Worm (Caenorhabditis elegans) whole organism, late embryonic: ENCODE measurements around the gene srbc-22.

Source experiments
- C38D4.7 ChIP-seq: fragments of 200-800 bp; sonication (Bioruptor generic); optimal IDR thresholded peaks from 2 replicates; lab custom pipeline; 2018; ENCODE audit warnings: mild to moderate bottlenecking, missing genetic modification characterization, moderate library complexity, missing compliant biosample characterization
- F13H6.1 ChIP-seq: sonication (generic microtip); optimal IDR thresholded peaks from 2 replicates; lab custom pipeline; 2016; ENCODE audit warnings: missing genetic modification characterization, missing compliant biosample characterization
- K02D7.2 ChIP-seq: sonication (generic microtip); optimal IDR thresholded peaks from 2 replicates; lab custom pipeline; 2017; ENCODE audit warnings: mild to moderate bottlenecking, missing genetic modification characterization, missing compliant biosample characterization
- ceh-2 ChIP-seq: sonication (generic microtip); optimal IDR thresholded peaks from 2 replicates; lab custom pipeline; 2016; ENCODE audit warnings: missing genotype, missing genetic modification characterization, missing compliant biosample characterization
- ceh-22 ChIP-seq: sonication (generic microtip); optimal IDR thresholded peaks from 2 replicates; lab custom pipeline; 2017; ENCODE audit warnings: missing biosample characterization, missing genetic modification characterization
- ceh-24 ChIP-seq: sonication (generic microtip); optimal IDR thresholded peaks from 2 replicates; lab custom pipeline; 2016; ENCODE audit warnings: mild to moderate bottlenecking, missing genetic modification characterization, missing compliant biosample characterization
- ceh-31 ChIP-seq: sonication (generic microtip); optimal IDR thresholded peaks from 2 replicates; lab custom pipeline; 2016; ENCODE audit warnings: missing genetic modification characterization, missing compliant biosample characterization
- ceh-34 ChIP-seq: sonication (generic microtip); optimal IDR thresholded peaks from 2 replicates; lab custom pipeline; 2016; ENCODE audit warnings: mild to moderate bottlenecking, missing genetic modification characterization, missing compliant biosample characterization
- ceh-48 ChIP-seq: sonication (generic microtip); optimal IDR thresholded peaks from 2 replicates; lab custom pipeline; 2016; ENCODE audit warnings: missing genetic modification characterization, inconsistent platforms, missing compliant biosample characterization
- ceh-6 ChIP-seq: fragments of 200-800 bp; sonication (Bioruptor generic); optimal IDR thresholded peaks from 2 replicates; lab custom pipeline; 2018; ENCODE audit warnings: mild to moderate bottlenecking, missing genetic modification characterization, missing compliant biosample characterization
- ceh-9 ChIP-seq: sonication (generic microtip); optimal IDR thresholded peaks from 2 replicates; lab custom pipeline; 2016; ENCODE audit warnings: mild to moderate bottlenecking, missing genetic modification characterization, inconsistent platforms, missing compliant biosample characterization
- eyg-1 ChIP-seq: sonication (generic microtip); optimal IDR thresholded peaks from 2 replicates; lab custom pipeline; 2016; ENCODE audit warnings: missing genotype, missing genetic modification characterization, missing compliant biosample characterization
- fkh-10 ChIP-seq: fragments of 150-350 bp; optimal IDR thresholded peaks from 2 replicates; lab custom pipeline; 2014; ENCODE audit warnings: missing biosample characterization, missing genetic modification reagents, missing genetic modification characterization
- hlh-13 ChIP-seq: fragments of 200-800 bp; sonication (Bioruptor generic); optimal IDR thresholded peaks from 2 replicates; lab custom pipeline; 2018; ENCODE audit warnings: mild to moderate bottlenecking, missing genetic modification characterization, missing compliant biosample characterization
- hlh-6 ChIP-seq: sonication (generic microtip); optimal IDR thresholded peaks from 2 replicates; lab custom pipeline; 2016; ENCODE audit warnings: missing genotype, missing genetic modification characterization, missing compliant biosample characterization
- hlh-8 ChIP-seq: sonication (generic microtip); optimal IDR thresholded peaks from 2 replicates; lab custom pipeline; 2016; ENCODE audit warnings: missing genotype, missing genetic modification characterization, missing compliant biosample characterization
- lim-6 ChIP-seq: sonication (generic microtip); optimal IDR thresholded peaks from 2 replicates; lab custom pipeline; 2016; ENCODE audit warnings: missing genetic modification characterization, missing compliant biosample characterization
- nfya-1 ChIP-seq: sonication (generic microtip); optimal IDR thresholded peaks from 2 replicates; lab custom pipeline; 2017; ENCODE audit warnings: missing genetic modification characterization, mild to moderate bottlenecking, missing compliant biosample characterization, antibody characterized with exemption, moderate library complexity
- npax-4 ChIP-seq: sonication (generic microtip); optimal IDR thresholded peaks from 2 replicates; lab custom pipeline; 2016; ENCODE audit warnings: missing genetic modification characterization, missing compliant biosample characterization
- pag-3 ChIP-seq: sonication (generic microtip); optimal IDR thresholded peaks from 2 replicates; lab custom pipeline; 2016; ENCODE audit warnings: missing compliant biosample characterization, missing genetic modification characterization, borderline replicate concordance
- pha-2 ChIP-seq: sonication (generic microtip); optimal IDR thresholded peaks from 2 replicates; lab custom pipeline; 2017; ENCODE audit warnings: mild to moderate bottlenecking, missing genetic modification characterization, missing compliant biosample characterization
- pha-4 ChIP-seq: fragments of 150-350 bp; optimal IDR thresholded peaks from 2 replicates; lab custom pipeline; 2018; ENCODE audit warnings: missing biosample characterization, missing genetic modification reagents, missing genetic modification characterization
- pros-1 ChIP-seq: fragments of 150-350 bp; optimal IDR thresholded peaks from 2 replicates; lab custom pipeline; 2014; ENCODE audit warnings: missing biosample characterization, missing genetic modification reagents, missing genetic modification characterization
- ref-2 ChIP-seq: sonication (generic microtip); optimal IDR thresholded peaks from 2 replicates; lab custom pipeline; 2016; ENCODE audit warnings: missing genetic modification characterization, missing compliant biosample characterization
- sdc-2 ChIP-seq: sonication (generic microtip); optimal IDR thresholded peaks from 2 replicates; lab custom pipeline; 2016; ENCODE audit warnings: missing genotype, missing genetic modification characterization, missing compliant biosample characterization
- sox-2 ChIP-seq: fragments of 200-800 bp; sonication (Bioruptor generic); IDR thresholded peaks from 2 replicates; pipeline ENCODE4 v1.3.6; 2022; ENCODE audit warnings: missing genetic modification reagents, missing genetic modification characterization, missing compliant biosample characterization
- tbx-7 ChIP-seq: sonication (generic microtip); optimal IDR thresholded peaks from 2 replicates; lab custom pipeline; 2016; ENCODE audit warnings: missing genotype, missing genetic modification characterization, missing compliant biosample characterization
- unc-3 ChIP-seq, 2 experiments: fragments of 200-800 bp in 1 of 2; sonication (Bioruptor generic) in 1 of 2; sonication (generic microtip) in 1 of 2; conservative IDR thresholded peaks in 1 of 2; optimal IDR thresholded peaks in 1 of 2; 2 replicates each; pipeline versions ENCODE4 v1.3.6 to Lab custom; 2016 to 2022; ENCODE audit warnings: missing compliant biosample characterization in 2 of 2, missing genetic modification characterization in 2 of 2, missing genetic modification reagents in 1 of 2
- unc-42 ChIP-seq: sonication (generic microtip); optimal IDR thresholded peaks from 2 replicates; lab custom pipeline; 2016; ENCODE audit warnings: missing genotype, missing genetic modification characterization, missing compliant biosample characterization
- unc-86 ChIP-seq: sonication (generic microtip); optimal IDR thresholded peaks from 2 replicates; lab custom pipeline; 2016; ENCODE audit warnings: missing genetic modification characterization, missing compliant biosample characterization
- zip-5 ChIP-seq: sonication (generic microtip); optimal IDR thresholded peaks from 2 replicates; lab custom pipeline; 2016; ENCODE audit warnings: missing genetic modification characterization, missing compliant biosample characterization
- ztf-16 ChIP-seq: sonication (generic microtip); optimal IDR thresholded peaks from 2 replicates; lab custom pipeline; 2017; ENCODE audit warnings: missing genetic modification characterization, missing compliant biosample characterization

srbc-22 gene

DNA sequence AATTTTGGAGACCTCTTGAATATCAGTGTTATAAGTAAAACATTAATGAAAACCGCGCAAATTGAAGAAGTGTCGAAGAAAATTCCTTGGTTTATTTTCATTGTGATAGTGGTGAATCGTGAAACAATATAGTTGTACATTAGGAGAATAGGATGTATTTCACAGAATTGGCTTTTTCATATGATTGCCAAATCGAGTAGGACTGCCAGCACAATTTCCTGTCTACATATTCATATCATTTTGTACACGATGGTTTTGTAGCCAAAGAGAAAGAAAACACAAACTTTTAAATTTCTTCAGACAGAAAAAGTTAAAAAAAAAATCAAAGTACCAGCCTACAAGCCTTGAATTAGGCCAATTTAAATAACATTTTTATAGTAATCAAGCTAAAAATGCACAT is 6.8 kb downstream of the srbc-22 start, which contains the start of gene str-255:
str-255 (minus strand) TSS at position 101 of the 400 bp plus-strand sequence.
- TF ChIP-seq ceh-24 (tag; lab: Kevin White, UChicago) (no peak), ceh-2 (no peak)
- TF ChIP-seq, all 69 proteins: peak for 0

DNA sequence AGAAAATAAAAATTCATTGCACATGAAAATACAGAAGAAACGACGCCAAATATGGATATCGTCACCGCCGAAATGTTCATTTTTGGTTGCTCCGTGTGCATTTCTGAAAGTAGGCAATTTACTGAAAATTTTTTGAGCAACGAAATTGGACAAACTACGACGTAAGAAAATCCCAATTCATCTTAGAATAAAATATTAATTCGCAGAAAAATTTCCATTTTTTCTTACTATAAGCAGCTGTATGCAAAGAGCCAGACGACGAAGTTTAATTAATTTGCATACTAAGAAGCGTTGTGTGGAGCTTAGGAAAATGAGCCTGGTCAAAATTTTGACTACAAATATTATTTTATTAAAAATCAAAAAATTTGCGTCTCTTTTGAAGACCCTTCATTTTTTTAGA is 9.7 kb downstream of the srbc-22 start, which contains the start of gene srbc-19:
srbc-19 (minus strand) TSS at position 101 of the 400 bp plus-strand sequence.
- no peak for TF ChIP-seq ceh-31 (tag; lab: Kevin White, UChicago)
- TF ChIP-seq ztf-16 (tag; lab: Kevin White, UChicago) = no peak
- no peak for TF ChIP-seq lim-6 (tag; lab: Kevin White, UChicago)
- TF ChIP-seq hlh-6 (tag; lab: Kevin White, UChicago) = no peak
- TF ChIP-seq ceh-22 = no peak
- TF ChIP-seq hlh-13 = no peak

DNA sequence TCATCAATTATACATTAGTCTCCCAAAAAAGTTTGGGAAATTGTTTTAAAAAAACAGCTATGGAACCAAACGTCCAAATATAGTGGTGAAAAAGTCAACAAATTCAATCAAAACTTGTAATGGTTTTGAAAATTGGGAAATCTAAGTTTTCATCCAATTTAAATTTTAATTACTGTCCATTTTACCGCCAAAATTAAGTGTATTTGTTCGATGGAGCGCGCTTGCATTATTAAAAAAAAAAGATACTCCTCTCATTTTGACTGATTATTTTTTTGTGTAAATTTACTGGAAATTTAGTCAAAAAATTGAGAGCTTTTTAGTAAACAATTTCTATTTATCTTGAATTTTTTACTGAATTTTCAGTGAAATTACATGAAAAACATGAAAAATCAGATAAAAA is 17.5 kb downstream of the srbc-22 start:
- no peak for TF ChIP-seq ceh-6 (GFP tag; lab: Kevin White, UChicago)
- no peak for TF ChIP-seq ref-2 (tag; lab: Kevin White, UChicago)
- no peak for TF ChIP-seq sox-2 (GFP tag; lab: Robert Waterston, UW)
- no peak for TF ChIP-seq pha-4 (tag; lab: Kevin White, UChicago)
- TF ChIP-seq npax-4 = no peak
- no peak for TF ChIP-seq hlh-13
- TF ChIP-seq eyg-1 (tag; lab: Kevin White, UChicago) = no peak
- TF ChIP-seq, all 69 proteins: peak for 0

- no peak for TF ChIP-seq hlh-6 (tag; lab: Kevin White, UChicago)
- no peak for TF ChIP-seq fkh-10 (GFP tag; lab: Kevin White, UChicago)
- no peak for TF ChIP-seq tbx-7 (tag; lab: Kevin White, UChicago)
- TF ChIP-seq nfya-1 (tag; lab: Kevin White, UChicago) = no peak
- TF ChIP-seq pag-3 (tag; lab: Kevin White, UChicago) = no peak
- TF ChIP-seq zip-5 (tag; lab: Kevin White, UChicago) = no peak
- no peak for TF ChIP-seq pha-2
- no peak for TF ChIP-seq unc-86
- TF ChIP-seq F13H6.1 (tag; lab: Kevin White, UChicago) = no peak
- no peak for TF ChIP-seq ceh-9 (tag; lab: Kevin White, UChicago)
- no peak for TF ChIP-seq hlh-8 (tag; lab: Kevin White, UChicago)
Measured at ce11 chrV:2175242-2175641, 18.3 kb downstream of the srbc-22 start, which contains the start of gene C45H4.18. TSS of gene C45H4.18 (plus strand) at chrV:2175542.

ce11 chrV:2177307-2177764 is 20.4 kb downstream of the srbc-22 start, which contains the start of gene srbc-17:
TSS of gene srbc-17 (plus strand) at chrV:2177714.
- TF ChIP-seq unc-3 (GFP tag; conservative IDR thresholded peaks at IDR 0.05; lab: Robert Waterston, UW) (no peak), unc-3 (tag; optimal IDR thresholded peaks at IDR 0.05; lab: Kevin White, UChicago) (no peak), ceh-48 (no peak), unc-42 (no peak), ceh-34 (no peak), C38D4.7 (GFP tag; lab: Kevin White, UChicago) (no peak), K02D7.2 (tag; lab: Kevin White, UChicago) (no peak), F13H6.1 (tag; lab: Kevin White, UChicago) (no peak), npax-4 (no peak), ceh-6 (GFP tag; lab: Kevin White, UChicago) (no peak), pha-2 (no peak), ztf-16 (tag; lab: Kevin White, UChicago) (no peak), eyg-1 (tag; lab: Kevin White, UChicago) (no peak), pros-1 (tag; lab: Kevin White, UChicago) (no peak), pag-3 (tag; lab: Kevin White, UChicago) (no peak), hlh-8 (tag; lab: Kevin White, UChicago) (no peak), sdc-2 (tag; lab: Kevin White, UChicago) (no peak), ceh-2 (no peak), ceh-31 (tag; lab: Kevin White, UChicago) (no peak)
